Fruit fly (Drosophila melanogaster) S2 (cell line): ENCODE data around the gene TwdlY.

Source experiments
- CG8478 ChIP-seq: fragments of >200 bp; optimal IDR thresholded peaks from 2 replicates; lab custom pipeline; 2018
- CTCF ChIP-seq, 2 experiments: fragments of >200 bp; optimal IDR thresholded peaks; 2 replicates each; lab custom pipeline; 2018

DNA sequence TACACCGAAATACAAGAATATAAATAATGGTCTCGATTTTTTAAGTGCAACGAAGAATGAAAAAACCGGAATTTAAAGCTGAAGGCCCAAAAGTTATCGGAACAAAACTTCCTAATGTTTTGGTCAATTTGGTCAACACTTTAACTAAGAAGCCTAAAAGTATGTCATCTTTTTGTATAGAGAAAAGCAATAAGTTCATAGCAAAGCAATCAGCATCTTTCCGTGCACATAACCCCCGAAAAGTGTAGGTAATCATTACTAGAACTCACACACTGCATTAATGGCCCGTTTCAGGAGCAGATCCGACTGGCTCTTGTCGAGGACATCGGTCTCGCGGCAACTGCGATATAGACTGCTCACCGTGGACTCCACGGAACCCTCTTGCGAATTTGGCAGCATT, 9.6 kb downstream of the TwdlY start:
- TF ChIP-seq CG8478 (lab: Kevin White, UChicago), result no peak
- TF ChIP-seq CTCF (optimal IDR thresholded peaks at IDR 0.05; lab: Kevin White, UChicago), result no peak
